Fruit fly (Drosophila melanogaster): ENCODE measurements around the gene CG14262.

DNA sequence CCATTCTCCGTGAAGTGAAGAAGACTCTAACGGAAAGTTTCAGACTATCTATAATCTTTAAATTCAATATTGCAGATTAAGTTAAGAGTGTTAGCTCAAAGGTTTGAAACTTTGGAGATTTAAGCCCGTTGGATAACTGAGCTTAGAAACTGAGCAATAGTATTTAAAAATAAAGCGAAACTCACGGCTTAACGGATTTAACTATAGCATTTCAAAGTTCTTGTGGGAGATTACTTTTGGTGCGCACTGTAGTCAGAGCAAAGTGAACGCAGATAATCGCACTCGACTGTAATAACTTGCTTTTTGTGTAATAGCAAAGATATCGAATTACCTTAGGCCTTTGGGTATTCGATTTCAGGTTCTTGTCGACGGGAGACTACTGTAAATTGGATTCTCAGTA, 17.1 kb upstream of the CG14262 start, which contains the start of gene mrt:
- TF ChIP-seq h (optimal IDR thresholded peaks at IDR 0.05) = no peak
- TF ChIP-seq insv (optimal IDR thresholded peaks at IDR 0.05) = no peak
- TF ChIP-seq psq (optimal IDR thresholded peaks at IDR 0.05) = no peak
- no peak for TF ChIP-seq Sin3A (optimal IDR thresholded peaks at IDR 0.05)
- TF ChIP-seq Myc (optimal IDR thresholded peaks at IDR 0.05) = no peak

Data from Kc167 (cell line).